Fruit fly (Drosophila melanogaster) whole organism, prepupa: ENCODE data around the gene TwdlT.

ENCODE experiments used
- Blimp-1 ChIP-seq: fragments of 200-800 bp; sonication (Bioruptor generic); optimal IDR thresholded peaks from 3 replicates; lab custom pipeline; 2017; ENCODE audit warnings: missing biosample characterization, missing genetic modification characterization, mild to moderate bottlenecking, moderate library complexity, missing genetic modification reagents
- CG11294 ChIP-seq: fragments of 200-800 bp; sonication (Bioruptor generic); IDR thresholded peaks from 2 replicates; pipeline ENCODE4 v1.3.6; 2022; ENCODE audit warnings: missing biosample characterization, missing genetic modification characterization
- CG11762 ChIP-seq: fragments of 200-800 bp; sonication (Bioruptor generic); optimal IDR thresholded peaks from 3 replicates; lab custom pipeline; 2016; ENCODE audit warnings: missing biosample characterization, missing genetic modification characterization; ENCODE audit not compliant: insufficient read depth
- CG11902 ChIP-seq: fragments of 200-800 bp; sonication (Bioruptor generic); optimal IDR thresholded peaks from 3 replicates; lab custom pipeline; 2016; ENCODE audit warnings: missing biosample characterization, missing genetic modification characterization
- CG16779 ChIP-seq: fragments of 200-800 bp; sonication (Bioruptor generic); optimal IDR thresholded peaks from 3 replicates; lab custom pipeline; 2017; ENCODE audit warnings: missing biosample characterization, mild to moderate bottlenecking, missing genetic modification characterization
- CG34406 ChIP-seq: fragments of 200-800 bp; sonication (Bioruptor generic); optimal IDR thresholded peaks from 3 replicates; lab custom pipeline; 2016; ENCODE audit warnings: missing biosample characterization, missing genetic modification characterization
- CG3919 ChIP-seq: fragments of 200-800 bp; sonication (Bioruptor generic); optimal IDR thresholded peaks from 3 replicates; lab custom pipeline; 2016; ENCODE audit warnings: missing biosample characterization, missing genetic modification characterization
- CG6163 ChIP-seq: fragments of 200-800 bp; sonication (Bioruptor generic); IDR thresholded peaks from 3 replicates; pipeline ENCODE4 v1.3.6; 2022; ENCODE audit warnings: missing biosample characterization, missing genetic modification characterization
- CG6276 ChIP-seq: fragments of 200-800 bp; sonication (Bioruptor generic); optimal IDR thresholded peaks from 2 replicates; lab custom pipeline; 2017; ENCODE audit warnings: missing biosample characterization, mild to moderate bottlenecking, missing genetic modification characterization
- CG6792 ChIP-seq: fragments of 200-800 bp; sonication (Bioruptor generic); optimal IDR thresholded peaks from 3 replicates; lab custom pipeline; 2016; ENCODE audit warnings: missing biosample characterization, missing genetic modification characterization
- CG6808 ChIP-seq: fragments of 200-800 bp; sonication (Bioruptor generic); optimal IDR thresholded peaks from 3 replicates; lab custom pipeline; 2017; ENCODE audit warnings: missing biosample characterization, missing genetic modification characterization, mild to moderate bottlenecking, moderate library complexity, missing genetic modification reagents
- CG6854 ChIP-seq: fragments of 200-800 bp; sonication (Bioruptor generic); optimal IDR thresholded peaks from 2 replicates; lab custom pipeline; 2017; ENCODE audit warnings: missing biosample characterization, mild to moderate bottlenecking, missing genetic modification characterization
- CG8632 ChIP-seq: fragments of 200-800 bp; sonication (Bioruptor generic); optimal IDR thresholded peaks from 3 replicates; lab custom pipeline; 2016; ENCODE audit warnings: missing biosample characterization, missing genetic modification characterization
- Ets21C ChIP-seq: fragments of 200-800 bp; sonication (Bioruptor generic); optimal IDR thresholded peaks from 3 replicates; lab custom pipeline; 2016; ENCODE audit warnings: missing biosample characterization, missing genetic modification characterization
- Hr39 ChIP-seq: fragments of 200-800 bp; sonication (Bioruptor generic); optimal IDR thresholded peaks from 2 replicates; lab custom pipeline; 2016; ENCODE audit warnings: missing biosample characterization, missing genetic modification characterization
- Hr4 ChIP-seq: fragments of 200-800 bp; sonication (Bioruptor generic); optimal IDR thresholded peaks from 3 replicates; lab custom pipeline; 2016; ENCODE audit warnings: missing biosample characterization, missing genetic modification characterization
- Met ChIP-seq: fragments of 200-800 bp; sonication (Bioruptor generic); optimal IDR thresholded peaks from 3 replicates; lab custom pipeline; 2016; ENCODE audit warnings: missing biosample characterization, missing genetic modification characterization
- OdsH ChIP-seq: fragments of 200-800 bp; sonication (Bioruptor generic); optimal IDR thresholded peaks from 3 replicates; lab custom pipeline; 2016; ENCODE audit warnings: missing biosample characterization, missing genetic modification characterization
- Sox14 ChIP-seq: fragments of 200-800 bp; sonication (Bioruptor generic); optimal IDR thresholded peaks from 3 replicates; lab custom pipeline; 2016; ENCODE audit warnings: missing biosample characterization, missing genetic modification characterization
- Sox15 ChIP-seq: fragments of 200-800 bp; sonication (Bioruptor generic); optimal IDR thresholded peaks from 3 replicates; lab custom pipeline; 2016; ENCODE audit warnings: missing biosample characterization, missing genetic modification characterization
- achi ChIP-seq: fragments of 200-800 bp; sonication (Bioruptor generic); optimal IDR thresholded peaks from 3 replicates; lab custom pipeline; 2016; ENCODE audit warnings: missing biosample characterization, missing genetic modification characterization
- acj6 ChIP-seq: fragments of 200-800 bp; sonication (Bioruptor generic); optimal IDR thresholded peaks from 3 replicates; lab custom pipeline; 2016; ENCODE audit warnings: missing biosample characterization, missing genetic modification characterization
- cyc ChIP-seq: fragments of 200-800 bp; sonication (Bioruptor generic); optimal IDR thresholded peaks from 3 replicates; lab custom pipeline; 2016; ENCODE audit warnings: missing biosample characterization, missing genetic modification characterization
- dac ChIP-seq: fragments of 200-800 bp; sonication (Bioruptor generic); optimal IDR thresholded peaks from 2 replicates; lab custom pipeline; 2017; ENCODE audit warnings: missing biosample characterization, mild to moderate bottlenecking, missing genetic modification characterization
- dsx ChIP-seq: fragments of 200-800 bp; optimal IDR thresholded peaks from 3 replicates; lab custom pipeline; 2019; ENCODE audit warnings: missing biosample characterization, mild to moderate bottlenecking, missing genetic modification characterization, moderate library complexity; ENCODE audit not compliant: poor library complexity, severe bottlenecking
- esn ChIP-seq: fragments of 200-800 bp; sonication (Bioruptor generic); optimal IDR thresholded peaks from 2 replicates; lab custom pipeline; 2016; ENCODE audit warnings: missing biosample characterization, mild to moderate bottlenecking, missing genetic modification characterization, moderate library complexity
- fd59A ChIP-seq: fragments of 200-800 bp; sonication (Bioruptor generic); optimal IDR thresholded peaks from 2 replicates; lab custom pipeline; 2017; ENCODE audit warnings: missing biosample characterization, mild to moderate bottlenecking, missing genetic modification characterization, missing genetic modification reagents
- fkh ChIP-seq: fragments of 200-800 bp; sonication (Bioruptor generic); optimal IDR thresholded peaks from 3 replicates; lab custom pipeline; 2017; ENCODE audit warnings: missing biosample characterization, mild to moderate bottlenecking, missing genetic modification characterization, moderate library complexity
- lz ChIP-seq: fragments of 200-800 bp; sonication (Bioruptor generic); optimal IDR thresholded peaks from 3 replicates; lab custom pipeline; 2016; ENCODE audit warnings: missing biosample characterization, missing genetic modification characterization
- net ChIP-seq: fragments of 200-800 bp; sonication (Bioruptor generic); optimal IDR thresholded peaks from 3 replicates; lab custom pipeline; 2016; ENCODE audit warnings: missing biosample characterization, missing genetic modification characterization
- salr ChIP-seq, 2 experiments: fragments of 200-800 bp; sonication (Bioruptor generic); optimal IDR thresholded peaks; 3 replicates each; lab custom pipeline; 2016 to 2018; ENCODE audit warnings: missing biosample characterization in 2 of 2, missing genetic modification characterization in 2 of 2, mild to moderate bottlenecking in 1 of 2
- spab ChIP-seq: fragments of 200-800 bp; sonication (Bioruptor generic); optimal IDR thresholded peaks from 2 replicates; lab custom pipeline; 2017; ENCODE audit warnings: missing biosample characterization, mild to moderate bottlenecking, missing genetic modification characterization, missing genetic modification reagents
- svp ChIP-seq: fragments of 200-800 bp; sonication (Bioruptor generic); peaks from one replicate; lab custom pipeline; 2016; ENCODE audit warnings: missing biosample characterization, missing genetic modification characterization
- vri ChIP-seq: fragments of 200-800 bp; sonication (Bioruptor generic); optimal IDR thresholded peaks from 3 replicates; lab custom pipeline; 2016; ENCODE audit warnings: missing biosample characterization, mild to moderate bottlenecking, missing genetic modification characterization

Gene TwdlT

DNA sequence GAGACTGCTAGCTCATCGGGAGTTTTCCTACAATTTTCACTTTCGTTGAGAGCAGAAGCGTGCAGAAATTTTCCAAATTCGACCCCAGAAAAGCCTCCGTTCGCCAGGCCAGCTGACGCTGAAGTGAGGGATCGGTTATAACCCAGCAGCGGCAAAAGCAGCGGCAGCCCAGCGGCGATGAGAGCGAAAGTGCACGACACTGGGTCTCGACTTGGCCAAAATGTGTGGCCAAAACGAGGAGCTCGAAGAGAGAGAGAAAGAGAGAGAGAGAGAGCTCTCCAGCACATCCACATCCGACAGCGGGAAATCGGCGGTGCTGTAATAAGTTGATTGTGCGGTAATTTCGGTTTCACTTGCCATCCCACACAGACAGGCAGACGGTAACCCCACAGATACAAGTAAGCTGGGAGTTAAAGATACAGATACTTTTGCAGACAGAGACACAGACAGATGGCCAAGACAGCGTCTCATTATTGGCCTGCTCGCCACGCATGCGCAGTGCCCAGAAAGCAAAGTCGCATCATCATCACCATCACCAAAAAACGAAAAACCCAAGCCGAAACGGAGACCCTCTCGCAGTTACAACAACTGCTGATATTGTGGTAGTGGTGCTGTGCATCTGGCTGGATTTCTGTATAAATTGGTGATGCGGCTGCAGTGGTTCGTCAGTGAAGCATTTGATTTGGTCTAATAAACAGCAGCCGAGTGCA, at the start of gene TwdlT:
TwdlT (plus strand) TSS at position 660 of the 710 bp plus-strand sequence.
- peak; percentile 15 for TF ChIP-seq svp (GFP tag; lab: Kevin White, UChicago)
- TF ChIP-seq Blimp-1, result peak; percentile 95
- no peak for TF ChIP-seq Hr39 (GFP tag; lab: Kevin White, UChicago)
- TF ChIP-seq, all 60 proteins: peak for 2

DNA sequence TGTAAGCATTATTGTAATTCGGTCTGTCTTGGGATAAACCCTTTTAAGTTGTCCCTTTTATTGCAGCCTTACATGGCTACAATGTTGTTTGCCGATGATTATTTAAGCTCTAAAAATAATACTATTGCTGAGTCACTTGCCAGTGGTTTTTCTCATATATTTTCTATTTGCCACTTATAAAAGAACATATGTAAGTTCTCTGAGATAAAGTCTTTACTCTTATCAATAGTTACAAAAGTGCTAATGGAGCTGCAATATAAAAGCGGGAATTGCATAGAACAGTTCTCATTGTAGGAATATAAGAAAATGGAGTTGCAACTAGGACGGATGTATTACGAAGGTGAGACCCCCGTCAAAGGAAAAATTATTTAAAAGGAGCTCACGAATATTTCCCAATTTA, 49.6 kb upstream of the TwdlT start, which contains the start of gene CG31077:
CG31077 (plus strand) TSS at position 301 of the 400 bp plus-strand sequence.
- TF ChIP-seq Sox15 (no peak), CG3919 (no peak), Blimp-1 (no peak), Sox14 (GFP tag; lab: Kevin White, UChicago) (no peak), CG6276 (GFP tag; lab: Kevin White, UChicago) (no peak), CG6163 (GFP tag; lab: Robert Waterston, UW) (no peak), spab (GFP tag; lab: Kevin White, UChicago) (no peak), Hr4 (GFP tag; lab: Kevin White, UChicago) (no peak), CG6808 (GFP tag; lab: Kevin White, UChicago) (no peak), CG16779 (tag; lab: Kevin White, UChicago) (no peak), dac (GFP tag; lab: Kevin White, UChicago) (no peak), Met (GFP tag; lab: Kevin White, UChicago) (no peak), svp (GFP tag; lab: Kevin White, UChicago) (no peak), CG6792 (no peak), OdsH (GFP tag; lab: Kevin White, UChicago) (no peak), achi (no peak), dsx (GFP tag; lab: Kevin White, UChicago) (no peak), CG8632 (GFP tag; lab: Kevin White, UChicago) (no peak)

DNA sequence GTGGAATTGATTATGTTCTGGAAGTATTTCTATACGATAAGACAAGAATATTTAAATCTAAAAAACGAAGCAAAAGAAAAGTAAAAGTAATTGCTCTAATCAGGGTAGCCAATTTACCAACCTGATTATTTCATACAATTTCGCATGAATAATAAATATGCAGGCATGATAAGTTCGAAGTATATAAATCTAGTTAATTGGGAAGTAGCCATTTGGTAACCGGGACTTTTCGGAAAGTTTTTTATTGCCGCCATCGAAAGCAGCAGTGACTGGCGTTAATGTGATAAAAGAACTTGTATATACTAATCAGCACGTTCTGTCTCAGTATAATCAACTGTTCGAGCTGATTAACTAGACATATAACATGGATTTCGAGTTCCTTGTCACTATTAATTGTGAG, 46.2 kb upstream of the TwdlT start:
- TF ChIP-seq fd59A (GFP tag; lab: Kevin White, UChicago) (no peak), net (GFP tag; lab: Kevin White, UChicago) (no peak), fkh (GFP tag; lab: Kevin White, UChicago) (no peak), Blimp-1 (no peak), CG11294 (GFP tag; lab: Robert Waterston, UW) (no peak), Sox15 (no peak), CG34406 (GFP tag; lab: Kevin White, UChicago) (no peak), achi (no peak)

DNA sequence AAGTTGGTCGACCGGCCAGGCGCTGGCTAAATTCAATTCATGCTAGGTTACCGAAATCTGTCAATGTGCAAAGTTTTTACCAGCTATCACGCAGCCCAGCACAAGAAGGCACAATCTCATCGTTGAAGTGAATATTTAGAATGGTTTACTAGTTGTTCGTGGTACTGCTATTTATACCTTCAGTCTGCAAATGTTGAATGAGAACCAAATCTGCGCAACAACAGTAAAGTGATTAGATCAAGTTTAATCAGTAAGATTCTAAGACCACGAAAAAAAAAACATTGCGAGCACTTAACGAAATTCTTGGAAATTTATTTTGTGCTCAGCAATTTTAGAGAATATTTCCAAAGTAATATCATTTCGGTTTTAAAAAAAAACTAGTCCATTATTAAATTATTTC, 43.7 kb upstream of the TwdlT start, which contains the start of gene CG6296:
CG6296 (minus strand) TSS at position 132 of the 400 bp plus-strand sequence.
- TF ChIP-seq CG6792 (no peak), CG6854 (no peak), salr (GFP tag; optimal IDR thresholded peaks at IDR 0.05; lab: Kevin White, UChicago) (no peak), esn (no peak), Ets21C (GFP tag; lab: Kevin White, UChicago) (no peak), vri (GFP tag; lab: Kevin White, UChicago) (no peak), CG11762 (GFP tag; lab: Kevin White, UChicago) (no peak), CG16779 (tag; lab: Kevin White, UChicago) (no peak), acj6 (GFP tag; lab: Kevin White, UChicago) (no peak)

DNA sequence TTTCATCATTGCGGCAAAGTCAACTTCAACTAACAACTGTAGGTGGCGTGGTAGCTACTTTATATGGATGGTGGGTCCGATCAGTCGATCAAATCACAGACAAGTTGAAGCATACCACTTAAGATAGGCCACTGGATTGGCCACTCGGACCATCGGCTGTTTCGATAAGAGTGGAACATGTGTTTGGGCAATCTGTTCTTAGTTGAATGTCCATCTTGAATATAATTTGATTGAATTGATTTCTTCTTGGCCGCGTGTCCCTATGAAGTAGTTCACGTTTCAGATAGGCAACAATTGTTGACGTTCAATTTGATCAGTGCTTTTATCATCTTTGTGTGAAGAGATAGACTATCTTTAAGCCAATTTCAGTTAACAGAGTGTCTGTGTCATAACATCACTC, 42.0 kb upstream of the TwdlT start, which contains the start of gene CG6295:
CG6295 (minus strand) TSS at position 34 of the 400 bp plus-strand sequence.
- TF ChIP-seq CG8632 (GFP tag; lab: Kevin White, UChicago), result no peak
- TF ChIP-seq Blimp-1, result no peak
- TF ChIP-seq CG6854, result no peak
- TF ChIP-seq cyc (GFP tag; lab: Kevin White, UChicago), result no peak
- TF ChIP-seq net (GFP tag; lab: Kevin White, UChicago), result no peak
- no peak for TF ChIP-seq svp (GFP tag; lab: Kevin White, UChicago)
- TF ChIP-seq lz (GFP tag; lab: Kevin White, UChicago), result no peak
- TF ChIP-seq CG11902 (GFP tag; lab: Kevin White, UChicago), result no peak
